Fruit fly (Drosophila melanogaster): ENCODE results near the gene CG33494.

The CG33494 gene

dm6 chr3R:25490778-25491664 lies 3.9 kb downstream of the CG33494 start, which contains the start of the genes Gnpat and CG5112 (continued):
- peak; percentile 55 for TF ChIP-seq CG6813 (GFP tag; optimal IDR thresholded peaks at IDR 0.05)
- peak; percentile 36 for TF ChIP-seq Abd-B (GFP tag; optimal IDR thresholded peaks at IDR 0.05)
- peak; percentile 36 for TF ChIP-seq CG7987 (GFP tag; optimal IDR thresholded peaks at IDR 0.05)
- TF ChIP-seq slbo (GFP tag; IDR thresholded peaks at IDR 0.05), result peak; percentile 87
- no peak for TF ChIP-seq psq (GFP tag; optimal IDR thresholded peaks at IDR 0.05)
- no peak for TF ChIP-seq usp (GFP tag; optimal IDR thresholded peaks at IDR 0.05)
- TF ChIP-seq otp (GFP tag; IDR thresholded peaks at IDR 0.05), result peak; percentile 58; the same call in 2 of the 3 replicates
- peak; percentile 58 for TF ChIP-seq CG7556 (GFP tag; optimal IDR thresholded peaks at IDR 0.05)
- peak; percentile 89 for TF ChIP-seq CG1603 (tag; optimal IDR thresholded peaks at IDR 0.05)
- TF ChIP-seq CG7357 (GFP tag; IDR thresholded peaks at IDR 0.05), result 0 out of 3 replicates have a peak, but pooled peaks have one; percentile 5
- peak; percentile 72 for TF ChIP-seq CG17802 (tag; optimal IDR thresholded peaks at IDR 0.05)
- peak; percentile 70 for TF ChIP-seq CG6272 (GFP tag; IDR thresholded peaks at IDR 0.05)
- no peak for TF ChIP-seq CG13123 (GFP tag; optimal IDR thresholded peaks at IDR 0.05)
- no peak for TF ChIP-seq CG3163 (GFP tag; optimal IDR thresholded peaks at IDR 0.05)
- TF ChIP-seq lab (GFP tag; optimal IDR thresholded peaks at IDR 0.05), result peak; percentile 47
- TF ChIP-seq ftz-f1 (GFP tag; optimal IDR thresholded peaks at IDR 0.05), result peak; percentile 61
- peak; percentile 60 for TF ChIP-seq mirr (GFP tag; optimal IDR thresholded peaks at IDR 0.05)
- peak; percentile 68 for TF ChIP-seq gsb (GFP tag; IDR thresholded peaks at IDR 0.05)
- TF ChIP-seq toy (GFP tag; IDR thresholded peaks at IDR 0.05), result no peak
- TF ChIP-seq Mrtf (GFP tag; IDR thresholded peaks at IDR 0.05), result peak; percentile 80
- TF ChIP-seq bsh (GFP tag; optimal IDR thresholded peaks at IDR 0.05), result peak; percentile 20 to 34
- TF ChIP-seq cad (GFP tag; optimal IDR thresholded peaks at IDR 0.05), result no peak
- TF ChIP-seq Mad (GFP tag; optimal IDR thresholded peaks at IDR 0.05), result peak; percentile 34
- peak; percentile 4 for TF ChIP-seq CrebB (tag; optimal IDR thresholded peaks at IDR 0.05)
- no peak for TF ChIP-seq tap (tag; optimal IDR thresholded peaks at IDR 0.05)
- peak; percentile 62 for TF ChIP-seq Ada2b (GFP tag; IDR thresholded peaks at IDR 0.05)
- no peak for TF ChIP-seq stc (GFP tag; IDR thresholded peaks at IDR 0.05)
- TF ChIP-seq CG17568 (GFP tag; optimal IDR thresholded peaks at IDR 0.05), result no peak
- TF ChIP-seq Poxn (GFP tag; IDR thresholded peaks at IDR 0.05), result 0 out of 2 replicates have a peak, but pooled peaks have one; percentile 16
- peak; percentile 90 for TF ChIP-seq chm (GFP tag; IDR thresholded peaks at IDR 0.05)
- peak; percentile 64 for TF ChIP-seq caup (GFP tag; optimal IDR thresholded peaks at IDR 0.05; ENCODE audit: severe bottlenecking)
- TF ChIP-seq dmrt99B (tag; optimal IDR thresholded peaks at IDR 0.05), result peak; percentile 31
- TF ChIP-seq ato (GFP tag; IDR thresholded peaks at IDR 0.05; ENCODE audit: partially characterized antibody), result peak; percentile 76
- peak; percentile 56 for TF ChIP-seq CG13296 (GFP tag; optimal IDR thresholded peaks at IDR 0.05)
- TF ChIP-seq Dbx (GFP tag; IDR thresholded peaks at IDR 0.05), result peak; percentile 86
- TF ChIP-seq Doc2 (GFP tag; IDR thresholded peaks at IDR 0.05), result no peak
- no peak for TF ChIP-seq tll (GFP tag; optimal IDR thresholded peaks at IDR 0.05)
- no peak; the same call in 2 of the 3 replicates for TF ChIP-seq jigr1 (GFP tag; IDR thresholded peaks at IDR 0.05)
- TF ChIP-seq Mes4 (GFP tag; optimal IDR thresholded peaks at IDR 0.05), result no peak
- TF ChIP-seq tup (GFP tag; optimal IDR thresholded peaks at IDR 0.05), result no peak
- peak; percentile 76 for TF ChIP-seq her (GFP tag; optimal IDR thresholded peaks at IDR 0.05)
- TF ChIP-seq sr (GFP tag; IDR thresholded peaks at IDR 0.05), result peak; percentile 62; the same call in 1 of the 3 replicates
- TF ChIP-seq org-1 (GFP tag; optimal IDR thresholded peaks at IDR 0.05), result no peak
- TF ChIP-seq CG7271 (tag; optimal IDR thresholded peaks at IDR 0.05), result no peak
- TF ChIP-seq Hand (GFP tag; optimal IDR thresholded peaks at IDR 0.05), result no peak
- TF ChIP-seq CG15269 (tag; optimal IDR thresholded peaks at IDR 0.05), result peak; percentile 66
- TF ChIP-seq Hr39 (optimal IDR thresholded peaks at IDR 0.05), result no peak
- TF ChIP-seq kah (GFP tag; optimal IDR thresholded peaks at IDR 0.05), result peak; percentile 11
- no peak for TF ChIP-seq scrt (GFP tag; optimal IDR thresholded peaks at IDR 0.05)
